Worm (Caenorhabditis elegans) whole organism, L1 larva: Measurements from ENCODE around the gene ser-4.

Experiments
- C04F5.9 ChIP-seq: sonication (generic microtip); optimal IDR thresholded peaks from 2 replicates; lab custom pipeline; 2016; ENCODE audit warnings: missing genetic modification characterization, missing compliant biosample characterization
- F16B12.6 ChIP-seq: fragments of 150-350 bp; optimal IDR thresholded peaks from 2 replicates; lab custom pipeline; 2014; ENCODE audit warnings: missing biosample characterization, missing genetic modification characterization
- Y116A8C.19 ChIP-seq: sonication (generic microtip); optimal IDR thresholded peaks from 2 replicates; lab custom pipeline; 2016; ENCODE audit warnings: missing compliant biosample characterization, missing genetic modification characterization, borderline replicate concordance
- aha-1 ChIP-seq: fragments of 150-350 bp; optimal IDR thresholded peaks from 2 replicates; lab custom pipeline; 2014; ENCODE audit warnings: missing biosample characterization, missing genetic modification characterization
- blmp-1 ChIP-seq: fragments of 150-350 bp; optimal IDR thresholded peaks from 2 replicates; lab custom pipeline; 2014; ENCODE audit warnings: missing biosample characterization, missing genetic modification characterization
- ceh-63 ChIP-seq: fragments of 200-800 bp; sonication (Bioruptor generic); optimal IDR thresholded peaks from 2 replicates; lab custom pipeline; 2018; ENCODE audit warnings: mild to moderate bottlenecking, missing genetic modification characterization, missing compliant biosample characterization
- ceh-8 ChIP-seq: fragments of 200-800 bp; sonication (Bioruptor generic); optimal IDR thresholded peaks from 2 replicates; lab custom pipeline; 2018; ENCODE audit warnings: mild to moderate bottlenecking, missing genetic modification characterization, moderate library complexity, missing compliant biosample characterization
- ceh-82 ChIP-seq, 3 experiments: fragments of 150-350 bp in 1 of 3; sonication (generic microtip) in 2 of 3; optimal IDR thresholded peaks; 2 replicates each; lab custom pipeline; 2014 to 2017; ENCODE audit warnings: missing biosample characterization in 3 of 3, missing genetic modification characterization in 3 of 3
- ces-1 ChIP-seq: fragments of 150-350 bp; optimal IDR thresholded peaks from 2 replicates; lab custom pipeline; 2014; ENCODE audit warnings: missing biosample characterization, missing genetic modification reagents, missing genetic modification characterization
- dpl-1 ChIP-seq, 3 experiments: fragments of 150-350 bp in 2 of 3; sonication (generic microtip) in 1 of 3; optimal IDR thresholded peaks; 2 replicates each; lab custom pipeline; 2014 to 2017; ENCODE audit warnings: missing biosample characterization in 3 of 3, missing genetic modification characterization in 3 of 3, missing genetic modification reagents in 3 of 3
- dsc-1 ChIP-seq: sonication (generic microtip); optimal IDR thresholded peaks from 2 replicates; lab custom pipeline; 2016; ENCODE audit warnings: mild to moderate bottlenecking, missing genetic modification characterization, missing compliant biosample characterization
- efl-1 ChIP-seq, 4 experiments: fragments of 150-350 bp; optimal IDR thresholded peaks in 3 of 4; peaks in 1 of 4; 1 replicate in 1 of 4; 2 replicates in 3 of 4; lab custom pipeline; 2014; ENCODE audit warnings: missing biosample characterization in 2 of 4, missing genetic modification characterization in 2 of 4, missing genetic modification reagents in 2 of 4
- efl-3 ChIP-seq: fragments of 200-800 bp; sonication (Bioruptor generic); optimal IDR thresholded peaks from 2 replicates; lab custom pipeline; 2018; ENCODE audit warnings: mild to moderate bottlenecking, missing genetic modification characterization, missing compliant biosample characterization
- egl-13 ChIP-seq: sonication (generic microtip); optimal IDR thresholded peaks from 2 replicates; lab custom pipeline; 2016; ENCODE audit warnings: missing genotype, missing genetic modification reagents, missing genetic modification characterization, missing compliant biosample characterization
- egl-27 ChIP-seq, 2 experiments: fragments of 150-350 bp in 1 of 2; sonication (generic microtip); optimal IDR thresholded peaks; 3 replicates each; lab custom pipeline; 2017 to 2018; ENCODE audit warnings: missing biosample characterization in 2 of 2, missing genetic modification characterization in 2 of 2, missing genetic modification reagents in 2 of 2
- fos-1 ChIP-seq: fragments of 150-350 bp; optimal IDR thresholded peaks from 2 replicates; lab custom pipeline; 2014; ENCODE audit warnings: missing biosample characterization, missing genetic modification characterization
- grh-1 ChIP-seq: fragments of 200-800 bp; sonication (Bioruptor generic); IDR thresholded peaks from 2 replicates; pipeline ENCODE4 v1.3.6; 2022; ENCODE audit warnings: missing genetic modification reagents, missing genetic modification characterization, missing compliant biosample characterization
- hlh-17 ChIP-seq: fragments of 200-800 bp; sonication (Bioruptor generic); optimal IDR thresholded peaks from 2 replicates; lab custom pipeline; 2018; ENCODE audit warnings: missing genetic modification characterization, mild to moderate bottlenecking, missing compliant biosample characterization, moderate library complexity, borderline replicate concordance
- lin-14 ChIP-seq: fragments of 200-800 bp; sonication (Bioruptor generic); optimal IDR thresholded peaks from 2 replicates; lab custom pipeline; 2018; ENCODE audit warnings: mild to moderate bottlenecking, missing genetic modification characterization, moderate library complexity, missing compliant biosample characterization
- lin-35 ChIP-seq, 2 experiments: fragments of 150-350 bp; optimal IDR thresholded peaks; 2 replicates each; lab custom pipeline; 2014; ENCODE audit warnings: missing biosample characterization in 2 of 2, missing genetic modification characterization in 2 of 2, missing genetic modification reagents in 2 of 2
- lsy-2 ChIP-seq, 2 experiments: fragments of 150-350 bp; optimal IDR thresholded peaks; 2 replicates each; lab custom pipeline; 2014; ENCODE audit warnings: missing biosample characterization in 2 of 2, missing genetic modification characterization in 2 of 2
- mdl-1 ChIP-seq, 2 experiments: fragments of 150-350 bp; optimal IDR thresholded peaks; 2 replicates each; lab custom pipeline; 2014 to 2017; ENCODE audit warnings: missing biosample characterization in 2 of 2, missing genetic modification characterization in 2 of 2, inconsistent platforms in 1 of 2
- mep-1 ChIP-seq: fragments of 150-350 bp; optimal IDR thresholded peaks from 2 replicates; lab custom pipeline; 2014; ENCODE audit warnings: missing biosample characterization, missing genetic modification characterization
- nhr-19 ChIP-seq: fragments of 200-800 bp; sonication (Bioruptor generic); conservative IDR thresholded peaks from 2 replicates; pipeline ENCODE4 v1.3.6; 2022; ENCODE audit warnings: missing genetic modification characterization, missing compliant biosample characterization
- nhr-28 ChIP-seq: fragments of 150-350 bp; optimal IDR thresholded peaks from 2 replicates; lab custom pipeline; 2014; ENCODE audit warnings: missing biosample characterization, missing genetic modification characterization
- nhr-47 ChIP-seq: sonication (generic microtip); optimal IDR thresholded peaks from 2 replicates; lab custom pipeline; 2016; ENCODE audit warnings: mild to moderate bottlenecking, missing genetic modification characterization, moderate library complexity, missing compliant biosample characterization
- nhr-84 ChIP-seq: sonication (generic microtip); optimal IDR thresholded peaks from 2 replicates; lab custom pipeline; 2017; ENCODE audit warnings: missing biosample characterization, missing genetic modification characterization
- nhr-85 ChIP-seq: sonication (generic microtip); peaks from one replicate; lab custom pipeline; 2016; ENCODE audit warnings: missing genetic modification characterization, inconsistent platforms, missing compliant biosample characterization
- nhr-90 ChIP-seq: sonication (generic microtip); optimal IDR thresholded peaks from 2 replicates; lab custom pipeline; 2016; ENCODE audit warnings: mild to moderate bottlenecking, missing genetic modification characterization, missing compliant biosample characterization; ENCODE audit not compliant: poor library complexity
- pag-3 ChIP-seq: sonication (generic microtip); optimal IDR thresholded peaks from 2 replicates; lab custom pipeline; 2017; ENCODE audit warnings: missing genetic modification characterization, mild to moderate bottlenecking, missing compliant biosample characterization, antibody characterized with exemption, borderline replicate concordance; ENCODE audit not compliant: insufficient read depth
- pax-3 ChIP-seq: fragments of 200-800 bp; sonication (Bioruptor generic); optimal IDR thresholded peaks from 2 replicates; lab custom pipeline; 2018; ENCODE audit warnings: mild to moderate bottlenecking, missing genetic modification characterization, moderate library complexity, missing compliant biosample characterization
- rnt-1 ChIP-seq: sonication (generic microtip); optimal IDR thresholded peaks from 2 replicates; lab custom pipeline; 2016; ENCODE audit warnings: mild to moderate bottlenecking, missing genetic modification characterization, moderate library complexity, missing compliant biosample characterization
- skn-1 ChIP-seq: fragments of 150-350 bp; optimal IDR thresholded peaks from 2 replicates; lab custom pipeline; 2014; ENCODE audit warnings: missing biosample characterization, missing genetic modification characterization
- snu-23 ChIP-seq: sonication (generic microtip); optimal IDR thresholded peaks from 2 replicates; lab custom pipeline; 2016; ENCODE audit warnings: missing genetic modification characterization, missing compliant biosample characterization
- tbx-2 ChIP-seq: sonication (generic microtip); optimal IDR thresholded peaks from 2 replicates; lab custom pipeline; 2016; ENCODE audit warnings: missing genetic modification characterization, missing compliant biosample characterization
- tlp-1 ChIP-seq: fragments of 150-350 bp; optimal IDR thresholded peaks from 2 replicates; lab custom pipeline; 2014; ENCODE audit warnings: missing biosample characterization, missing genetic modification characterization
- unc-86 ChIP-seq: sonication (generic microtip); optimal IDR thresholded peaks from 2 replicates; lab custom pipeline; 2016; ENCODE audit warnings: missing genetic modification characterization, missing compliant biosample characterization
- xbp-1 ChIP-seq: sonication (generic microtip); optimal IDR thresholded peaks from 2 replicates; lab custom pipeline; 2016; ENCODE audit warnings: missing genetic modification characterization, missing compliant biosample characterization
- zag-1 ChIP-seq: fragments of 150-350 bp; optimal IDR thresholded peaks from 2 replicates; lab custom pipeline; 2014; ENCODE audit warnings: missing biosample characterization, missing genetic modification characterization
- ztf-11 ChIP-seq, 2 experiments: sonication (generic microtip); optimal IDR thresholded peaks; 2 replicates each; lab custom pipeline; 2016 to 2017; ENCODE audit warnings: missing genetic modification characterization in 2 of 2, missing biosample characterization in 1 of 2, missing compliant biosample characterization in 1 of 2
- ztf-4 ChIP-seq: fragments of 150-350 bp; optimal IDR thresholded peaks from 2 replicates; lab custom pipeline; 2014; ENCODE audit warnings: missing biosample characterization, missing genetic modification characterization

ser-4 gene

DNA sequence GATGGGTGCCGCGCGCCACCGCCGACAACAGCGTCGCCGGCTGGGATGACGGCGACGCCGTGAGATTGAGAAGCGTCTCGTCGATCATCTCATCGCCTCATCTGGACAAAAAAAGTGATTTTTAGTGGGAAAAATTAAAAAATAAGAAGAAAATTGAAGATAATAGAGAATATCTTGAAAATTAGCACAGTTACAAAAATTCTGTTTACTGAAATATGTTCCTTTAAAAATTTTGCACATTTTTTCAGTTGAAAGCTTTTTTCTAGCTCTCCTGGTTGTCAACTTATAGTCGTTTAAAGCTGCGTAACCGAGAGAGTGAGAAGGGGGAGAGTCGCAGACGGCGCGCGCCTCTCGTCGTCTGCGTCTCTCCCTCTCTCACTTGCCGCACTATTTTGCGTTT lies at the start of gene ser-4:
Gene ser-4, minus strand, starts transcription at position 101 of the 400 bp plus-strand sequence.
- no peak for TF ChIP-seq dsc-1 (tag; lab: Kevin White, UChicago)

DNA sequence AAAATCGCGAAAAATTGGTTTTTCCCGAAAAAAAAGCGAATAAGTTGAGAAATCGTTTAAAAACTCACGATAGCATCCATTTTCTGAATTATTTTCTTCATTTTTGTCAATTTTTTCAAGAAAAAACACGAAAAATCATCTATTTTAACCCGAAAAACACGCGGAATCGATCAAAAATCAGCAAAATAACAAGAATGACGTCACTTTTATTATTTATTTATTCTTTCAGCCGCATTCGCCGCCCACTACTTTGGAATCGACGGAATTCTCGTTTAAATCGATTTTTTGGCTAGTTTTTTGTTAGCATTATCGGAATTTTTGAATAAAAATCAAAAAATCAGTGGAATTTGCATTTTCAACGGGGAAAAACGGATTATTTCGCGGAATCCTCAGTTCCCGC lies 45.1 kb upstream of the ser-4 start, which contains the start of gene Y39A3CL.4:
Gene Y39A3CL.4, minus strand, starts transcription at position 101 of the 400 bp plus-strand sequence.
- TF ChIP-seq Y116A8C.19 (tag; lab: Kevin White, UChicago): no peak

DNA sequence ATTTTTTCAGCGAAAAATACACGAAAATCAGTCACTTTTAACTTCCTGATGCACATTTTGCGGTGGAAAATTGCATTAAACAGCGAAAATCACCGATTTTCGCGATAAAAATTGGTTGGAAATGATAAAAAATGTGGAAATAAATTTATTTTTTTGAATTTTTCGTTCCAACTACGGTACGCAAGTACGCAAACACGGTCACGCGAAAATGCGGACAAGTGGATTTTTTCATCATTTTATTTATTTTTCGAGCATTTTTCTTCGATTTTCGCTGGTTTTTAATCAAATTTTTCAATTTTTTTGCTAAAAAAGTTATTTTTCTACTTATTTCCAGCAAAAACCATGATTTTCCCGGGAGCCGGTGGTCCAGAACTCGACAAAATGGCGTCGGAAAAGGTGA lies 44.6 kb upstream of the ser-4 start, which contains the start of gene Y39A3CL.3:
Gene Y39A3CL.3, plus strand, starts transcription at position 335 of the 400 bp plus-strand sequence.
- TF ChIP-seq tlp-1 (tag; lab: Kevin White, UChicago) (no peak), skn-1 (tag; lab: Kevin White, UChicago) (peak; percentile 34), dpl-1 (GFP tag; optimal IDR thresholded peaks at IDR 0.05; lab: Kevin White, UChicago) (peak in 2 of 3 experiments; percentile 58 to 62), blmp-1 (tag; lab: Kevin White, UChicago) (peak; percentile 3), fos-1 (tag; lab: Kevin White, UChicago) (no peak), pax-3 (tag; lab: Kevin White, UChicago) (no peak), mdl-1 (tag; optimal IDR thresholded peaks at IDR 0.05; lab: Kevin White, UChicago) (peak in 1 of 2 experiments; percentile 8), nhr-28 (no peak), egl-13 (tag; lab: Kevin White, UChicago) (no peak), zag-1 (tag; lab: Kevin White, UChicago) (no peak), ceh-63 (no peak), ztf-11 (tag; optimal IDR thresholded peaks at IDR 0.05; lab: Kevin White, UChicago) (no peak), mep-1 (tag; lab: Kevin White, UChicago) (peak; percentile 64), aha-1 (tag; lab: Kevin White, UChicago) (no peak), ceh-82 (tag; optimal IDR thresholded peaks at IDR 0.05; lab: Kevin White, UChicago) (peak in 2 of 3 experiments; percentile 28 to 59), rnt-1 (peak; percentile 29), nhr-90 (tag; lab: Kevin White, UChicago) (no peak), snu-23 (GFP tag; lab: Kevin White, UChicago) (no peak), nhr-84 (tag; lab: Kevin White, UChicago) (no peak), nhr-47 (tag; lab: Kevin White, UChicago) (no peak), lin-35 (GFP tag; optimal IDR thresholded peaks at IDR 0.05; lab: Kevin White, UChicago) (peak; percentile 40 to 51), efl-3 (GFP tag; lab: Kevin White, UChicago) (no peak), nhr-19 (GFP tag; lab: Robert Waterston, UW) (no peak; the same call in 1 of the 2 replicates), ztf-4 (tag; lab: Kevin White, UChicago) (no peak), pag-3 (tag; lab: Kevin White, UChicago) (no peak), unc-86 (tag; lab: Kevin White, UChicago) (no peak), F16B12.6 (tag; lab: Kevin White, UChicago) (peak; percentile 86), xbp-1 (peak; percentile 23), ceh-8 (GFP tag; lab: Kevin White, UChicago) (no peak), grh-1 (no peak), ces-1 (GFP tag; lab: Kevin White, UChicago) (no peak), nhr-85 (tag; lab: Kevin White, UChicago) (no peak), egl-27 (tag; optimal IDR thresholded peaks at IDR 0.05; lab: Kevin White, UChicago) (no peak), lin-14 (peak; percentile 14), tbx-2 (tag; lab: Kevin White, UChicago) (peak; percentile 9), C04F5.9 (tag; lab: Kevin White, UChicago) (no peak), lsy-2 (tag; optimal IDR thresholded peaks at IDR 0.05; lab: Kevin White, UChicago) (peak; percentile 95 to 98), Y116A8C.19 (tag; lab: Kevin White, UChicago) (no peak), hlh-17 (no peak), efl-1 (optimal IDR thresholded peaks at IDR 0.05; lab: Kevin White, UChicago) (peak; percentile 25 to 55), efl-1 (GFP tag; optimal IDR thresholded peaks at IDR 0.05 in 1 of 2; lab: Kevin White, UChicago) (peak; percentile 66 to 92)
